Fruit fly (Drosophila melanogaster): ENCODE measurements around the gene Lmpt.

- TF ChIP-seq OdsH (GFP tag; optimal IDR thresholded peaks at IDR 0.05), result no peak
- TF ChIP-seq usp (GFP tag; optimal IDR thresholded peaks at IDR 0.05), result no peak
- no peak for TF ChIP-seq Abd-B (GFP tag; optimal IDR thresholded peaks at IDR 0.05)
- no peak for TF ChIP-seq Dif (GFP tag; optimal IDR thresholded peaks at IDR 0.05; ENCODE audit: partially characterized antibody)
- no peak for TF ChIP-seq tai (GFP tag; optimal IDR thresholded peaks at IDR 0.05)
- TF ChIP-seq CG32264 (GFP tag; optimal IDR thresholded peaks at IDR 0.05), result no peak
- TF ChIP-seq Hr78 (GFP tag; optimal IDR thresholded peaks at IDR 0.05), result no peak
- TF ChIP-seq sage (GFP tag; optimal IDR thresholded peaks at IDR 0.05), result no peak
- TF ChIP-seq jim (GFP tag; optimal IDR thresholded peaks at IDR 0.05), result no peak
- TF ChIP-seq br (GFP tag; optimal IDR thresholded peaks at IDR 0.05), result no peak
- TF ChIP-seq GATAd (GFP tag; optimal IDR thresholded peaks at IDR 0.05), result no peak
These were observed 23.0 kb upstream of the Lmpt start, which contains the start of gene TSG101 for dm6 chr3L:16842087-16842567.

Measured in whole organism, wandering third instar larva.